Fruit fly (Drosophila melanogaster) whole organism, embryonic: ENCODE results near the gene Sec8.

Source experiments
- Adf1 ChIP-seq: fragments of 200-800 bp; sonication (Bioruptor generic); IDR thresholded peaks from 2 replicates; pipeline ENCODE4 v1.3.6; 2022; ENCODE audit warnings: missing biosample characterization, missing genetic modification characterization
- BEAF-32 ChIP-seq: fragments of 200-800 bp; sonication (Bioruptor generic); optimal IDR thresholded peaks from 3 replicates; lab custom pipeline; 2017; ENCODE audit warnings: missing biosample characterization, missing genetic modification characterization, mild to moderate bottlenecking, moderate library complexity, missing genetic modification reagents
- CG10267 ChIP-seq: fragments of 200-800 bp; sonication (Bioruptor generic); optimal IDR thresholded peaks from 2 replicates; lab custom pipeline; 2018; ENCODE audit warnings: missing biosample characterization, mild to moderate bottlenecking, missing genetic modification characterization, moderate library complexity
- CG10321 ChIP-seq: fragments of 200-800 bp; sonication (Bioruptor generic); IDR thresholded peaks from 2 replicates; pipeline ENCODE4 v1.3.6; 2022; ENCODE audit warnings: missing biosample characterization, missing genetic modification characterization
- CG12104 ChIP-seq: fragments of 200-800 bp; sonication (Bioruptor generic); optimal IDR thresholded peaks from 3 replicates; lab custom pipeline; 2016; ENCODE audit warnings: missing biosample characterization, missing genetic modification characterization
- CG1233 ChIP-seq: fragments of 200-800 bp; sonication (Bioruptor generic); optimal IDR thresholded peaks from 4 replicates; lab custom pipeline; 2018; ENCODE audit warnings: missing biosample characterization, mild to moderate bottlenecking, missing genetic modification characterization
- CG12659 ChIP-seq: fragments of 200-800 bp; sonication (Bioruptor generic); optimal IDR thresholded peaks from 3 replicates; lab custom pipeline; 2017; ENCODE audit warnings: mild to moderate bottlenecking, missing biosample characterization, missing genetic modification reagents, missing genetic modification characterization
- CG14710 ChIP-seq: fragments of 200-800 bp; sonication (Bioruptor generic); optimal IDR thresholded peaks from 3 replicates; lab custom pipeline; 2019; ENCODE audit warnings: missing biosample characterization, mild to moderate bottlenecking, missing genetic modification characterization, moderate library complexity
- CG15601 ChIP-seq: fragments of 200-800 bp; sonication (Bioruptor generic); optimal IDR thresholded peaks from 3 replicates; lab custom pipeline; 2019; ENCODE audit warnings: missing biosample characterization, mild to moderate bottlenecking, missing genetic modification characterization, moderate library complexity
- CG16813 ChIP-seq: fragments of 200-800 bp; sonication (Bioruptor generic); IDR thresholded peaks from 3 replicates; pipeline ENCODE4 v1.3.6; 2022; ENCODE audit warnings: missing biosample characterization, missing genetic modification characterization; ENCODE audit not compliant: partially characterized antibody
- CG17361 ChIP-seq: fragments of 200-800 bp; sonication (Bioruptor generic); IDR thresholded peaks from 3 replicates; pipeline ENCODE4 v1.3.6; 2022; ENCODE audit warnings: missing biosample characterization, missing genetic modification characterization
- CG17568 ChIP-seq: fragments of 200-800 bp; sonication (Bioruptor generic); optimal IDR thresholded peaks from 2 replicates; lab custom pipeline; 2018; ENCODE audit warnings: missing biosample characterization, mild to moderate bottlenecking, missing genetic modification characterization, moderate library complexity
- CG17829 ChIP-seq: fragments of 200-800 bp; optimal IDR thresholded peaks from 2 replicates; lab custom pipeline; 2019; ENCODE audit warnings: missing biosample characterization, mild to moderate bottlenecking, missing genetic modification characterization, moderate library complexity
- CG18011 ChIP-seq: fragments of 200-800 bp; sonication (Bioruptor generic); optimal IDR thresholded peaks from 2 replicates; lab custom pipeline; 2017; ENCODE audit warnings: missing biosample characterization, missing genetic modification characterization, mild to moderate bottlenecking, moderate library complexity, missing genotype
- CG18599 ChIP-seq: fragments of 200-800 bp; sonication (Bioruptor generic); optimal IDR thresholded peaks from 3 replicates; lab custom pipeline; 2017; ENCODE audit warnings: missing biosample characterization, missing genetic modification characterization, mild to moderate bottlenecking, moderate library complexity, missing genetic modification reagents
- CG2116 ChIP-seq: fragments of 200-800 bp; sonication (Bioruptor generic); optimal IDR thresholded peaks from 3 replicates; lab custom pipeline; 2018; ENCODE audit warnings: missing biosample characterization, mild to moderate bottlenecking, missing genetic modification characterization
- CG2712 ChIP-seq: fragments of 200-800 bp; optimal IDR thresholded peaks from 3 replicates; lab custom pipeline; 2019; ENCODE audit warnings: missing biosample characterization, mild to moderate bottlenecking, missing genetic modification characterization, moderate library complexity
- CG30020 ChIP-seq: fragments of 200-800 bp; optimal IDR thresholded peaks from 2 replicates; lab custom pipeline; 2019; ENCODE audit warnings: missing biosample characterization, mild to moderate bottlenecking, missing genetic modification characterization, moderate library complexity
- CG42726 ChIP-seq: fragments of 200-800 bp; sonication (Bioruptor generic); IDR thresholded peaks from 2 replicates; pipeline ENCODE4 v1.3.6; 2022; ENCODE audit warnings: missing biosample characterization, missing genetic modification characterization; ENCODE audit not compliant: partially characterized antibody
- CG9797 ChIP-seq: fragments of 200-800 bp; sonication (Bioruptor generic); optimal IDR thresholded peaks from 3 replicates; lab custom pipeline; 2018; ENCODE audit warnings: missing biosample characterization, mild to moderate bottlenecking, missing genetic modification characterization
- CTCF ChIP-seq: fragments of 200-800 bp; sonication (Bioruptor generic); optimal IDR thresholded peaks from 2 replicates; lab custom pipeline; 2017; ENCODE audit warnings: missing biosample characterization, mild to moderate bottlenecking, missing genetic modification characterization, moderate library complexity
- CoRest ChIP-seq: fragments of 200-800 bp; sonication (Bioruptor generic); optimal IDR thresholded peaks from 3 replicates; lab custom pipeline; 2018; ENCODE audit warnings: missing biosample characterization, mild to moderate bottlenecking, missing genetic modification characterization, moderate library complexity
- D19A ChIP-seq: fragments of 200-800 bp; optimal IDR thresholded peaks from 3 replicates; lab custom pipeline; 2019; ENCODE audit warnings: missing biosample characterization, mild to moderate bottlenecking, missing genetic modification characterization, moderate library complexity
- Dp ChIP-seq: fragments of 200-800 bp; sonication (Bioruptor generic); optimal IDR thresholded peaks from 2 replicates; lab custom pipeline; 2018; ENCODE audit warnings: missing biosample characterization, mild to moderate bottlenecking, missing genetic modification characterization, moderate library complexity
- Elba2 ChIP-seq: fragments of 200-800 bp; sonication (Bioruptor generic); optimal IDR thresholded peaks from 3 replicates; lab custom pipeline; 2016; ENCODE audit warnings: missing biosample characterization, missing genetic modification characterization
- GATAe ChIP-seq: fragments of 200-800 bp; sonication (Bioruptor generic); conservative IDR thresholded peaks from 2 replicates; pipeline ENCODE4 v1.3.6; 2022; ENCODE audit warnings: missing biosample characterization, missing genetic modification characterization
- HmgZ ChIP-seq: fragments of 200-800 bp; sonication (Bioruptor generic); optimal IDR thresholded peaks from 2 replicates; lab custom pipeline; 2018; ENCODE audit warnings: missing biosample characterization, mild to moderate bottlenecking, missing genetic modification characterization
- Kr ChIP-seq: fragments of 200-800 bp; sonication (Bioruptor generic); optimal IDR thresholded peaks from 2 replicates; lab custom pipeline; 2017; ENCODE audit warnings: missing biosample characterization, mild to moderate bottlenecking, missing genetic modification characterization
- Lhr ChIP-seq: fragments of 200-800 bp; sonication (Bioruptor generic); optimal IDR thresholded peaks from 3 replicates; lab custom pipeline; 2017; ENCODE audit warnings: mild to moderate bottlenecking, missing biosample characterization, missing genetic modification reagents, missing genetic modification characterization
- MBD-R2 ChIP-seq: fragments of 200-800 bp; sonication (Bioruptor generic); IDR thresholded peaks from 2 replicates; pipeline ENCODE4 v1.3.6; 2022; ENCODE audit warnings: missing biosample characterization, missing genetic modification characterization
- Myb ChIP-seq: fragments of 200-800 bp; sonication (Bioruptor generic); optimal IDR thresholded peaks from 2 replicates; lab custom pipeline; 2016; ENCODE audit warnings: missing biosample characterization, missing genetic modification characterization
- Ravus ChIP-seq: fragments of 200-800 bp; sonication (Bioruptor generic); IDR thresholded peaks from 2 replicates; pipeline ENCODE4 v1.3.6; 2022; ENCODE audit warnings: missing biosample characterization, missing genetic modification characterization
- Scr ChIP-seq: fragments of 200-800 bp; sonication (Bioruptor generic); IDR thresholded peaks from 2 replicates; pipeline ENCODE4 v1.3.6; 2022; ENCODE audit warnings: missing biosample characterization, missing genetic modification characterization; ENCODE audit not compliant: partially characterized antibody
- amos ChIP-seq: fragments of 200-800 bp; sonication (Bioruptor generic); IDR thresholded peaks from 2 replicates; pipeline ENCODE4 v1.3.6; 2022; ENCODE audit warnings: missing biosample characterization, missing genetic modification characterization; ENCODE audit not compliant: partially characterized antibody
- cad ChIP-seq: fragments of >200 bp; optimal IDR thresholded peaks from 2 replicates; lab custom pipeline; 2017; ENCODE audit warnings: missing biosample characterization, missing genetic modification characterization
- crp ChIP-seq, 2 experiments: fragments of 200-800 bp; sonication (Bioruptor generic); optimal IDR thresholded peaks; 2 replicates in 1 of 2; 3 replicates in 1 of 2; lab custom pipeline; 2017; ENCODE audit warnings: missing biosample characterization in 2 of 2, missing genetic modification characterization in 2 of 2, mild to moderate bottlenecking in 1 of 2, moderate library complexity in 1 of 2
- da ChIP-seq: fragments of 200-800 bp; sonication (Bioruptor generic); optimal IDR thresholded peaks from 2 replicates; lab custom pipeline; 2016; ENCODE audit warnings: missing biosample characterization, missing genetic modification characterization
- knrl ChIP-seq: fragments of 200-800 bp; sonication (Bioruptor generic); IDR thresholded peaks from 3 replicates; pipeline ENCODE4 v1.3.6; 2022; ENCODE audit warnings: missing biosample characterization, missing genetic modification characterization; ENCODE audit not compliant: partially characterized antibody
- lilli ChIP-seq: fragments of 200-800 bp; sonication (Bioruptor generic); optimal IDR thresholded peaks from 3 replicates; lab custom pipeline; 2016; ENCODE audit warnings: missing biosample characterization, missing genetic modification characterization
- lov ChIP-seq, 2 experiments: fragments of 200-800 bp in 1 of 2; fragments of >200 bp in 1 of 2; sonication (Bioruptor generic) in 1 of 2; IDR thresholded peaks in 1 of 2; optimal IDR thresholded peaks in 1 of 2; 2 replicates in 1 of 2; 3 replicates in 1 of 2; pipeline versions ENCODE4 v1.3.6 to Lab custom; 2017 to 2022; ENCODE audit warnings: missing biosample characterization in 1 of 2, missing genetic modification characterization in 1 of 2
- nerfin-2 ChIP-seq: fragments of 200-800 bp; sonication (Bioruptor generic); IDR thresholded peaks from 2 replicates; pipeline ENCODE4 v1.3.6; 2022; ENCODE audit warnings: missing biosample characterization, missing genetic modification characterization; ENCODE audit not compliant: partially characterized antibody
- otp ChIP-seq: fragments of 200-800 bp; sonication (Bioruptor generic); IDR thresholded peaks from 3 replicates; pipeline ENCODE4, ENCODE4 v1.3.6; 2022; ENCODE audit warnings: missing biosample characterization, missing genetic modification characterization
- pan ChIP-seq, 4 experiments: fragments of >200 bp in 3 of 4; fragments of 200-800 bp in 1 of 4; sonication (Bioruptor generic) in 1 of 4; optimal IDR thresholded peaks in 3 of 4; IDR thresholded peaks in 1 of 4; 2 replicates each; pipeline versions ENCODE4 v1.3.6 to Lab custom; 2017 to 2022; ENCODE audit warnings: missing biosample characterization in 2 of 4, missing genetic modification characterization in 2 of 4, mixed read lengths in 1 of 4
- phol ChIP-seq: fragments of 200-800 bp; sonication (Bioruptor generic); optimal IDR thresholded peaks from 3 replicates; lab custom pipeline; 2018; ENCODE audit warnings: missing biosample characterization, mild to moderate bottlenecking, missing genetic modification characterization, moderate library complexity
- pita ChIP-seq: fragments of 200-800 bp; sonication (Bioruptor generic); optimal IDR thresholded peaks from 2 replicates; lab custom pipeline; 2017; ENCODE audit warnings: missing biosample characterization, mild to moderate bottlenecking, missing genetic modification characterization
- so ChIP-seq: fragments of 200-800 bp; sonication (Bioruptor generic); IDR thresholded peaks from 3 replicates; pipeline ENCODE4 v1.3.6; 2022; ENCODE audit warnings: missing biosample characterization, missing genetic modification characterization
- trem ChIP-seq: fragments of 200-800 bp; optimal IDR thresholded peaks from 3 replicates; lab custom pipeline; 2019; ENCODE audit warnings: missing biosample characterization, mild to moderate bottlenecking, missing genetic modification characterization, moderate library complexity
- vvl ChIP-seq: fragments of 200-800 bp; sonication (Bioruptor generic); IDR thresholded peaks from 2 replicates; pipeline ENCODE4 v1.3.6; 2022; ENCODE audit warnings: missing biosample characterization, missing genetic modification characterization

Sec8 gene

DNA sequence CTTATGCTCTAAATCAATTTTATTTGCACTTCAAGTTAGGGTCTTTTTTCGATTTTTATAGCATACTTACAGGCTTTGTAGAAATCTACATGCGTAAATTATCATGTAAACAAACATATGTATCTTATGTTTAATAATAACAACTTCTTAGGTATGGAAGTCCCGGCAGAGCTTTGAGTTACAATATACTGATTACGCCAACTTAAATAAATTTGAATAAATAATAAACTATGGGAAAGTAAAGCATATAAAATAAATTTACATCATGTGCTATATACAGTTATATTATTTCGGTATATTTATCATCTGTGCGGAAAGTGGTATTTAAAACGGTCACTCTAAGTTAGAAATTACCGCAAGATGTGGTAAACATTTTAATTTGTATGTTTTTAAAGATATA lies 25.6 kb downstream of the Sec8 start, which contains the start of gene CG1239:
CG1239 (plus strand) TSS at position 333 of the 400 bp plus-strand sequence.
- TF ChIP-seq CG17568 (GFP tag; lab: Kevin White, UChicago) (no peak), amos (GFP tag; lab: Robert Waterston, UW) (peak; percentile 45), CG14710 (tag; lab: Kevin White, UChicago) (peak; percentile 60), pita (peak; percentile 18), CG17829 (tag; lab: Kevin White, UChicago) (peak; percentile 37), CG30020 (tag; lab: Kevin White, UChicago) (peak; percentile 63), HmgZ (peak; percentile 41), CG15601 (tag; lab: Kevin White, UChicago) (peak; percentile 14), knrl (GFP tag; lab: Robert Waterston, UW) (0 out of 3 replicates have a peak, but pooled peaks have one; percentile 28), CG2712 (tag; lab: Kevin White, UChicago) (peak; percentile 31), CG16813 (GFP tag; lab: Robert Waterston, UW) (0 out of 3 replicates have a peak, but pooled peaks have one; percentile 27), otp (no peak), CG17361 (peak; percentile 42; the same call in 2 of the 3 replicates), so (GFP tag; lab: Robert Waterston, UW) (no peak), Elba2 (GFP tag; lab: Kevin White, UChicago) (no peak), Scr (GFP tag; lab: Robert Waterston, UW) (0 out of 2 replicates have a peak, but pooled peaks have one; percentile 23), vvl (no peak), Kr (GFP tag; lab: Kevin White, UChicago) (no peak), pan (optimal IDR thresholded peaks at IDR 0.05; lab: Kevin White, UChicago) (no peak), pan (GFP tag; optimal IDR thresholded peaks at IDR 0.05 in 1 of 2, IDR thresholded peaks at IDR 0.05 in 1 of 2) (no peak), D19A (tag; lab: Kevin White, UChicago) (peak; percentile 3), CG18011 (GFP tag; lab: Kevin White, UChicago) (no peak), CG10267 (tag; lab: Kevin White, UChicago) (peak; percentile 48), CG42726 (GFP tag; lab: Robert Waterston, UW) (no peak), lilli (GFP tag; lab: Kevin White, UChicago) (no peak), phol (tag; lab: Kevin White, UChicago) (peak; percentile 9), BEAF-32 (GFP tag; lab: Kevin White, UChicago) (peak; percentile 17), Lhr (GFP tag; lab: Kevin White, UChicago) (peak; percentile 60), CG1233 (GFP tag; lab: Kevin White, UChicago) (no peak), crp (GFP tag; optimal IDR thresholded peaks at IDR 0.05; lab: Kevin White, UChicago) (peak in 1 of 2 experiments; percentile 58), Adf1 (GFP tag; lab: Robert Waterston, UW) (no peak), CG9797 (GFP tag; lab: Kevin White, UChicago) (peak; percentile 78), nerfin-2 (no peak), Myb (GFP tag; lab: Kevin White, UChicago) (no peak), CG12104 (GFP tag; lab: Kevin White, UChicago) (no peak), Dp (GFP tag; lab: Kevin White, UChicago) (peak; percentile 39), CG10321 (no peak), CG12659 (peak; percentile 50), CTCF (GFP tag; lab: Kevin White, UChicago) (peak; percentile 73), Ravus (GFP tag; lab: Robert Waterston, UW) (no peak), cad (GFP tag; lab: Kevin White, UChicago) (no peak), CoRest (tag; lab: Kevin White, UChicago) (peak; percentile 21), da (GFP tag; lab: Kevin White, UChicago) (no peak), MBD-R2 (GFP tag; lab: Robert Waterston, UW) (peak; percentile 50; the same call in 1 of the 2 replicates), lov (optimal IDR thresholded peaks at IDR 0.05; lab: Kevin White, UChicago) (no peak), lov (GFP tag; IDR thresholded peaks at IDR 0.05; lab: Robert Waterston, UW) (no peak), trem (tag; lab: Kevin White, UChicago) (peak; percentile 72), CG18599 (no peak), GATAe (GFP tag; lab: Robert Waterston, UW) (no peak), CG2116 (peak; percentile 24)
